Fruit fly (Drosophila melanogaster): ENCODE results near the gene Bcs1.

The Bcs1 gene

DNA sequence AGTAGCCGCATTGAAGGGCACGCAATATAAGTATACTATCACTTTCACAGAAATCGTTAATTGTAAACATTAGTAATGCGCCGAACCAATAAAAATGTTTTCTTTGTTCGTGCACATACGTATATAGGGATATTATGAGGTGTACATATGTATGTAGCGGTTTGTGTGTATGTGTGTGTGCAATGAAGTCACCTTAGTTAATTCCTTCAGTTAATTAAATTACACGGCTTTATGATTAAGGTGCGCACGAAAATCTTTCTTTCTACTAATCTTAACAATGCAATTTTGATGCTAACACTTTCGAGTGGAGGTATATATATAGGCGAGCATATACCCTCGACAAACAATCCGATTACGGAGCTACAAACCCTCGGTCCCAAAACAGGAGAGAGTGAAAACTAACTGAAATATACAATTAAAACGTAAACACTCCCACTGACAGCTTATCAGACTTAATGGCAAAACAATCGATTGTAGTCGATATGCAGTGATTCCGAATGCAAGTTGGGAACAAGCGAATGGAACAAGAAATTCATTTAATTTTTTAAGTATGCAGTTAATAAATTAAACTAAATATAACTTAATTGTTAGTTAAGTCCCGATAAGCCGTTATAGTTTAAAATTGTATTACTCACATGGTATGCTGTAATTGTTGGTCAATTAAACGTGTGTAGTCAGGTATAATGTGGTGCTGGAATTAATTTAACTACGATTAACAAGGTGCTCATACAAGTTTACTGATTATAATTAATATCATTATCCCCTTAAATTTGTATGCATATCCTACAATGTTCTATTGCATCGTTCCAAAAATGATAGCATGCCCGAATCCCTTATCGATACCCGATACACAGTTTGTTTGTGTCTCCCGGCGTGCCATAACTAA is 1.7 kb upstream of the Bcs1 start, which contains the start of the genes Npc1a and Prosalpha6:
Gene Npc1a (minus strand): TSS at position 716 of the 886 bp plus-strand sequence.
Gene Prosalpha6 (plus strand): TSS at position 851 of the 886 bp plus-strand sequence.
- no peak for TF ChIP-seq CTCF (optimal IDR thresholded peaks at IDR 0.05)
- no peak for TF ChIP-seq CG8478 (optimal IDR thresholded peaks at IDR 0.05)

DNA sequence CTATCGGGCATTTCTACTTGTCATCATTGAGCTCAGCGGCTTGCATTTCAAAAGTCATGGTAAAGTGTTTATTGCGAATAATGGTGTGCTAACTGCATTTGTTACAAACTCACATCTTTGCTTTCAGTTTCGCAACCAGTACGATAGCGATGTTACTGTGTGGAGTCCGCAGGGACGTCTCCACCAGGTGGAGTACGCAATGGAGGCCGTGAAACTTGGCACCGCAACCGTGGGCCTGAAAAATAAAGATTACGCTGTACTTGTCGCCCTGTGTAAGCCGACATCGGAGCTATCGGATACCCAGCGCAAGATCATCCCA is 1.1 kb upstream of the Bcs1 start:
- TF ChIP-seq CG8478 (optimal IDR thresholded peaks at IDR 0.05) (no peak), CTCF (optimal IDR thresholded peaks at IDR 0.05) (no peak)

DNA sequence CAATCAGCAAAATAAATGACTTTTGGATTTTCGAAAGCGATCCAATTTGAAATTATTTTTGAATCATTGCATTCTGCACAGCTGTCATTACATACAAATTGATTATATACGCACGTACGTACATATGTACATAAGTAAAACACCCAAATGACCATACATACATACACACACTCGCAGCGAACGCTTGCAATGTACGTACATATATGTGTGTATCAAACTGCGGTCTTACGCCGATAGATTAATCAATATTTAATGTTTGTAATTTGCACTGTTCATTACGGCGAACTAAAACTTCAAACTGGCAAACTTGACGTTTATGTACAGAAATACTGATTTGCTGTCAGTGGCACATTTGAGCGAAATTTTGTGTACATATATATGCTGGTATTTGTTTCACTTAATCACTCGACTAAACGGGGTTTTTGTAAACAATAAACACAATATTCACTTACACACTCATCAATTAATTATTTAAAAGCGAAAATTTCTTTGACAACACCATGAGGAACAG is 3.8 kb downstream of the Bcs1 start:
- TF ChIP-seq CG8478 (optimal IDR thresholded peaks at IDR 0.05) (no peak), CTCF (optimal IDR thresholded peaks at IDR 0.05) (no peak)

dm6 chr2L:10226724-10227407 is 4.4 kb downstream of the Bcs1 start, which contains the start of gene CG5708:
Gene CG5708, minus strand, starts transcription at chr2L:10226808.
- TF ChIP-seq CTCF (optimal IDR thresholded peaks at IDR 0.05) (no peak), CG8478 (optimal IDR thresholded peaks at IDR 0.05) (no peak)

DNA sequence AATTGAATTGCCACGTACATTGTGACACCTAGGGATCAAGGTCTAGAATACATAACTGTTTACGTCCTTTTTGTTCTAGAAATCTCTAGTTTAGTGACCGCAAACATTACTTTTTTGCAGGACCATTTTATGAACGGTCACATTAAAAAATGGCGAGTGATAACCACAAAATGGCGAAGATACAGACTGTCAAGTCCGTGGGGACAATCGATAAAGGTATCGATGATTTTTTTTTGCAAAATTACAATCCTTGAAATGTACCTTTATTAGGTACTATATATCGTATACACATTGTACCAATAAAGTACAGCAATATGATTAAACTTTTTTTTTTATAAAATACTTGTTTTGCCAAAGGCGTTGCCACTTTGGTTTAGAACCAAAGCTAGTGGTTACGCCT is 8.0 kb downstream of the Bcs1 start:
- TF ChIP-seq CTCF (optimal IDR thresholded peaks at IDR 0.05) (no peak), CG8478 (optimal IDR thresholded peaks at IDR 0.05) (no peak)

DNA sequence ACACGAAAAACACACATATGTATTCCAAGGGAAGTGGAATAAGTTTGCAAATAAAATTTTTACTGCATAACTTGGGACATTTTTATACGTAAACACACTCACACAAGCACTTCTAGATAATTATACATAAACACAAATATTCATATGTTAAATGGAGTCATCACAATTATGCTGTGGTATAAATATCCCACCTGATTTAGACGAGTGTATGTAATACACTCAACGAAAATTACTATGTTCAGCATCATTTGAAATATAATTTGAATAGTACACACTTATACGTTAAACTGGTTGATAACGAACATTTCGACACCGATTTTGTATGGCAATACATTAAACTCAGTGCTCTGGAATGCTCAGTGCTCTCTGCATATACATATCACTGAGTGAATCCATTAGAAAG is 8.6 kb downstream of the Bcs1 start:
- TF ChIP-seq CTCF (optimal IDR thresholded peaks at IDR 0.05) (no peak), CG8478 (optimal IDR thresholded peaks at IDR 0.05) (no peak)

dm6 chr2L:10231510-10231909 is 9.1 kb downstream of the Bcs1 start, which contains the start of gene ova:
Gene ova, minus strand, starts transcription at chr2L:10231692.
- TF ChIP-seq CTCF (optimal IDR thresholded peaks at IDR 0.05) (no peak), CG8478 (optimal IDR thresholded peaks at IDR 0.05) (no peak)

- no peak for TF ChIP-seq CTCF (optimal IDR thresholded peaks at IDR 0.05)
These were observed 9.8 kb downstream of the Bcs1 start, which contains the start of gene eEF1delta for dm6 chr2L:10232152-10232816. Gene eEF1delta, plus strand, starts transcription at chr2L:10232507.

DNA sequence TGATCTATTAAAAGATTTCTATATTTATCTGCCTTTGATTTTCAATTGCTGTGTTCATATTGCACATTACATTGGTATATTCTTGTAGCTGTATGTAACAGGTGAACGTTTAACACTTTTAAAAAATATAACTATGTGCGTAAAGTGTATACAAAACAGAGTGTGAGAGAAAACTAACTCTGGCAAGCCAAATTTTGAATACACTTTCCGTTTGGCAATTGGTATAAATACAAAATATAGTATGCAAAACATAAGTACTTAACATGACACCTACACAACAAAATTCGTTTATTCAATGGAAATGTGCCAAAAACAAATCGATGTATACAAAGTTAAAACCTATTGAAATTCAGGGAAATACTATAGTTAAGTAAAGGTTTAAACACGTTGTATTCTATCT is 10.4 kb downstream of the Bcs1 start:
- TF ChIP-seq CG8478 (optimal IDR thresholded peaks at IDR 0.05) (no peak), CTCF (optimal IDR thresholded peaks at IDR 0.05) (no peak)

DNA sequence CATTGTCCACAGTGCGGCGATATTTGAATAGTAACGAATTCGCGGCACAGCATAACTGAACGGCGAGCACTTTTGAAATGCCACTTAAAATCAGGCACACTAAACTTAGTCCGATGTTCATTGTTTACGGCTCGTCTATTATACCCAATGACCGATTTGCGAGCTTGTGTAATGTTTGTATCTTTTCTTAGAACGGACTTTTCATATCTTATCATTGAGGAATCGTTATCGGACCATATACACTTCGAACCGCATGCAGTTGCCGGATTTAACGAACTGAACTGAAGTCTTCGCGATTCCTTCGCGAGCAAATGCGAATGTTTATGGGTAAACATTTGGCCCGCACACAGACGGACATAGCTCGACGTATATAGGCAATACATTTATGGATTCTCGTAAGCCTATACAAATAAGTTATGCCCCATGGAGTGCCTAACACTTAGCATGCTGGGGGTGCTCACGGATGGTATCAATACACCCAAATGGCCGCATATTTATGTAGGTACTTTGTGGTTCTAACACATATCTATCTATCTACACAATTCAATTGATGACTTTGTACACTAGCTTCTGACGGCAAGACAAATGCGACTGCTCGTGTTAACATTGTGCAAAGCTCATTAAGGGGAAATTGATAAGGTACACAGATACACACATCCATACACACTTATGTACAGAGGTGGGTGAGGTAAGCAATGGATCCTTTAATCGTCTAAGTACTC is 15.4 kb downstream of the Bcs1 start, which contains the start of gene mthl15:
Gene mthl15 (minus strand): TSS at position 593 of the 722 bp plus-strand sequence.
- TF ChIP-seq CG8478 (optimal IDR thresholded peaks at IDR 0.05) (no peak), CTCF (optimal IDR thresholded peaks at IDR 0.05) (no peak)

- TF ChIP-seq CTCF (optimal IDR thresholded peaks at IDR 0.05): no peak
- TF ChIP-seq CG8478 (optimal IDR thresholded peaks at IDR 0.05): no peak
These were observed 16.5 kb downstream of the Bcs1 start, which contains the start of gene me31B for dm6 chr2L:10238726-10239652. Gene me31B, plus strand, starts transcription at chr2L:10239341.

DNA sequence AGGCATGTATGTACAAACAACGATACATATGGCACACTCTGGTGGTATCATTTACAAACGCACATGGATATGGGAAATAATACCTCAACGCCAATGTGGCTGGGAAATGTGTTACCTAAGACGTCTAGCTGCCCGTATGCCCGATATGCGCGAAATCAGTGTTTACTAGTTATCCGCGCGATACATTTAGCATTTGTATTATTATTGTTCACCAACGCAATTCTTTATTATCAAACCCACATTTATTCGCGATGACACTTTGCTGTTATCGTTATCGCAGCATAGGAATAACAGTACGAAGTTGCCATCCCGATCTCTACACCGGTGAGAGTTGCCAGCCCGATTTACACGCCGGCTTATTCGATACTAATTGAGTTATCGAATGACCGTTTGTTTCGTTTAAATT is 24.3 kb downstream of the Bcs1 start, which contains the start of gene chico:
Gene chico (minus strand): TSS at position 294 of the 406 bp plus-strand sequence.
- no peak for TF ChIP-seq CG8478 (optimal IDR thresholded peaks at IDR 0.05)
- peak; percentile 45 to 46 for TF ChIP-seq CTCF (optimal IDR thresholded peaks at IDR 0.05)

dm6 chr2L:10249655-10250202 is 27.3 kb downstream of the Bcs1 start:
- TF ChIP-seq CTCF (optimal IDR thresholded peaks at IDR 0.05) (no peak), CG8478 (optimal IDR thresholded peaks at IDR 0.05) (no peak)
